Worm (Caenorhabditis elegans): ENCODE results near the gene apx-1.

DNA sequence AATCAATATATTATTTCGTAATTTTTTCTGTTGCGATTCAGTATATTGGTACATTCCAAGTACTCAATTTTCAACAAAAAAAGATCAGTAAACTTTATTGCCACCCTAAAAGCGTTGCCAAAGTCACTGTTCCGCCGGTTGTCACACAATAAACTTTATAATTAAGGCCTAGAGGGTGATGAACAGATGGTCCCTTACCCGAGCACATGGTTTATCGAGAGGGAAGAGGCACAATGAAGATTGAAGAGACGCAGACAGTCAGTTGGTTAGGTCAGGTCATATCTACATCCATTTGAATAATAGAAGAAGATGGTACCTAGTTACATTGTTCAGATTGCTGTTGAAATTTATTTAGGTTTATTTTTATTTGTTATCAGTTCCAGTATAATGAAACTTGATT, 46.8 kb downstream of the apx-1 start:
- no peak for TF ChIP-seq ztf-22 (GFP tag; optimal IDR thresholded peaks at IDR 0.05)
- TF ChIP-seq ama-1 (optimal IDR thresholded peaks at IDR 0.05): no peak
- no peak for TF ChIP-seq ama-1 (GFP tag; optimal IDR thresholded peaks at IDR 0.05)
- no peak for TF ChIP-seq F57C9.4 (tag; optimal IDR thresholded peaks at IDR 0.05)
- no peak for TF ChIP-seq hsf-1 (GFP tag; IDR thresholded peaks at IDR 0.05)
- no peak for TF ChIP-seq lir-1 (GFP tag; conservative IDR thresholded peaks at IDR 0.05)
- no peak for TF ChIP-seq snpc-3.4 (tag; optimal IDR thresholded peaks at IDR 0.05)
- no peak for TF ChIP-seq snpc-4 (GFP tag; optimal IDR thresholded peaks at IDR 0.05)
- TF ChIP-seq snpc-4 (tag; optimal IDR thresholded peaks at IDR 0.05): no peak
- no peak for TF ChIP-seq unc-62 (GFP tag; optimal IDR thresholded peaks at IDR 0.05)
- no peak for TF ChIP-seq mes-4 (tag; optimal IDR thresholded peaks at IDR 0.05)
